Worm (Caenorhabditis elegans) whole organism, L1 larva: ENCODE measurements around the gene nhr-146.
A peak's percentile ranks its signal among the peaks of the same experiment; 100 is the strongest.

Source experiments
- C04F5.9 ChIP-seq: sonication (generic microtip); optimal IDR thresholded peaks from 2 replicates; lab custom pipeline; 2016; ENCODE audit warnings: missing genetic modification characterization, missing compliant biosample characterization
- Y116A8C.19 ChIP-seq: sonication (generic microtip); optimal IDR thresholded peaks from 2 replicates; lab custom pipeline; 2016; ENCODE audit warnings: missing compliant biosample characterization, missing genetic modification characterization, borderline replicate concordance
- blmp-1 ChIP-seq: fragments of 150-350 bp; optimal IDR thresholded peaks from 2 replicates; lab custom pipeline; 2014; ENCODE audit warnings: missing biosample characterization, missing genetic modification characterization
- ceh-8 ChIP-seq: fragments of 200-800 bp; sonication (Bioruptor generic); optimal IDR thresholded peaks from 2 replicates; lab custom pipeline; 2018; ENCODE audit warnings: mild to moderate bottlenecking, missing genetic modification characterization, moderate library complexity, missing compliant biosample characterization
- efl-1 ChIP-seq, 4 experiments: fragments of 150-350 bp; optimal IDR thresholded peaks in 3 of 4; peaks in 1 of 4; 1 replicate in 1 of 4; 2 replicates in 3 of 4; lab custom pipeline; 2014; ENCODE audit warnings: missing biosample characterization in 2 of 4, missing genetic modification characterization in 2 of 4, missing genetic modification reagents in 2 of 4
- efl-3 ChIP-seq: fragments of 200-800 bp; sonication (Bioruptor generic); optimal IDR thresholded peaks from 2 replicates; lab custom pipeline; 2018; ENCODE audit warnings: mild to moderate bottlenecking, missing genetic modification characterization, missing compliant biosample characterization
- elt-3 ChIP-seq, 6 experiments: fragments of 150-350 bp in 1 of 6; sonication (generic microtip); optimal IDR thresholded peaks; 2 replicates each; lab custom pipeline; 2017 to 2018; ENCODE audit warnings: missing biosample characterization in 6 of 6, missing genetic modification characterization in 6 of 6, inconsistent platforms in 1 of 6
- fkh-10 ChIP-seq: sonication (generic microtip); optimal IDR thresholded peaks from 2 replicates; lab custom pipeline; 2017; ENCODE audit warnings: missing biosample characterization, missing genetic modification reagents, missing genetic modification characterization
- fkh-4 ChIP-seq: sonication (generic microtip); optimal IDR thresholded peaks from 2 replicates; lab custom pipeline; 2016; ENCODE audit warnings: missing compliant biosample characterization, missing genetic modification characterization, borderline replicate concordance
- fkh-8 ChIP-seq: sonication (generic microtip); optimal IDR thresholded peaks from 2 replicates; lab custom pipeline; 2016; ENCODE audit warnings: mild to moderate bottlenecking, missing genetic modification characterization, missing compliant biosample characterization
- hpl-2 ChIP-seq: fragments of 150-350 bp; optimal IDR thresholded peaks from 2 replicates; lab custom pipeline; 2014; ENCODE audit warnings: missing biosample characterization, missing genetic modification reagents, missing genetic modification characterization
- irx-1 ChIP-seq: sonication (generic microtip); optimal IDR thresholded peaks from 2 replicates; lab custom pipeline; 2016; ENCODE audit warnings: missing genetic modification characterization, missing compliant biosample characterization
- lin-13 ChIP-seq: fragments of 150-350 bp; optimal IDR thresholded peaks from 2 replicates; lab custom pipeline; 2014; ENCODE audit warnings: missing biosample characterization, missing genetic modification reagents, missing genetic modification characterization
- lin-15B ChIP-seq: fragments of 150-350 bp; sonication (generic microtip); optimal IDR thresholded peaks from 3 replicates; lab custom pipeline; 2014; ENCODE audit warnings: missing biosample characterization, missing genetic modification characterization
- lir-3 ChIP-seq: sonication (generic microtip); optimal IDR thresholded peaks from 2 replicates; lab custom pipeline; 2016; ENCODE audit warnings: mild to moderate bottlenecking, missing genetic modification characterization, moderate library complexity, missing compliant biosample characterization; ENCODE audit not compliant: poor library complexity
- lsy-2 ChIP-seq, 2 experiments: fragments of 150-350 bp; optimal IDR thresholded peaks; 2 replicates each; lab custom pipeline; 2014; ENCODE audit warnings: missing biosample characterization in 2 of 2, missing genetic modification characterization in 2 of 2
- mab-9 ChIP-seq: fragments of 200-800 bp; sonication (Bioruptor generic); IDR thresholded peaks from 2 replicates; pipeline ENCODE4 v1.3.6; 2022; ENCODE audit warnings: missing genetic modification reagents, missing genetic modification characterization, missing compliant biosample characterization
- mef-2 ChIP-seq: fragments of 150-350 bp; optimal IDR thresholded peaks from 2 replicates; lab custom pipeline; 2014; ENCODE audit warnings: missing biosample characterization, missing genetic modification characterization
- mep-1 ChIP-seq: fragments of 150-350 bp; optimal IDR thresholded peaks from 2 replicates; lab custom pipeline; 2014; ENCODE audit warnings: missing biosample characterization, missing genetic modification characterization
- nhr-11 ChIP-seq: fragments of 150-350 bp; optimal IDR thresholded peaks from 2 replicates; lab custom pipeline; 2014; ENCODE audit warnings: missing biosample characterization, missing genetic modification characterization
- nhr-12 ChIP-seq: sonication (generic microtip); optimal IDR thresholded peaks from 2 replicates; lab custom pipeline; 2017; ENCODE audit warnings: missing biosample characterization, missing genetic modification characterization
- nhr-19 ChIP-seq: fragments of 200-800 bp; sonication (Bioruptor generic); conservative IDR thresholded peaks from 2 replicates; pipeline ENCODE4 v1.3.6; 2022; ENCODE audit warnings: missing genetic modification characterization, missing compliant biosample characterization
- nhr-20 ChIP-seq: sonication (generic microtip); optimal IDR thresholded peaks from 2 replicates; lab custom pipeline; 2016; ENCODE audit warnings: mild to moderate bottlenecking, missing genetic modification characterization, missing compliant biosample characterization
- nhr-77 ChIP-seq: fragments of 150-350 bp; optimal IDR thresholded peaks from 2 replicates; lab custom pipeline; 2014; ENCODE audit warnings: missing biosample characterization, missing genetic modification characterization
- pag-3 ChIP-seq: sonication (generic microtip); optimal IDR thresholded peaks from 2 replicates; lab custom pipeline; 2017; ENCODE audit warnings: missing genetic modification characterization, mild to moderate bottlenecking, missing compliant biosample characterization, antibody characterized with exemption, borderline replicate concordance; ENCODE audit not compliant: insufficient read depth
- pax-3 ChIP-seq: fragments of 200-800 bp; sonication (Bioruptor generic); optimal IDR thresholded peaks from 2 replicates; lab custom pipeline; 2018; ENCODE audit warnings: mild to moderate bottlenecking, missing genetic modification characterization, moderate library complexity, missing compliant biosample characterization
- pqm-1 ChIP-seq: sonication (generic microtip); optimal IDR thresholded peaks from 3 replicates; lab custom pipeline; 2017; ENCODE audit warnings: missing biosample characterization, missing genetic modification characterization
- skn-1 ChIP-seq: fragments of 150-350 bp; optimal IDR thresholded peaks from 2 replicates; lab custom pipeline; 2014; ENCODE audit warnings: missing biosample characterization, missing genetic modification characterization
- snu-23 ChIP-seq: sonication (generic microtip); optimal IDR thresholded peaks from 2 replicates; lab custom pipeline; 2016; ENCODE audit warnings: missing genetic modification characterization, missing compliant biosample characterization
- sptf-1 ChIP-seq: fragments of 150-350 bp; optimal IDR thresholded peaks from 2 replicates; lab custom pipeline; 2014; ENCODE audit warnings: missing biosample characterization, missing genetic modification characterization
- sup-37 ChIP-seq: fragments of 200-800 bp; sonication (Bioruptor generic); optimal IDR thresholded peaks from 2 replicates; lab custom pipeline; 2018; ENCODE audit warnings: mild to moderate bottlenecking, missing genetic modification characterization, missing compliant biosample characterization
- swsn-7 ChIP-seq: sonication (generic microtip); optimal IDR thresholded peaks from 2 replicates; lab custom pipeline; 2016; ENCODE audit warnings: missing genetic modification characterization, missing compliant biosample characterization
- tbx-2 ChIP-seq: sonication (generic microtip); optimal IDR thresholded peaks from 2 replicates; lab custom pipeline; 2016; ENCODE audit warnings: missing genetic modification characterization, missing compliant biosample characterization
- unc-86 ChIP-seq: sonication (generic microtip); optimal IDR thresholded peaks from 2 replicates; lab custom pipeline; 2016; ENCODE audit warnings: missing genetic modification characterization, missing compliant biosample characterization
- xbp-1 ChIP-seq: sonication (generic microtip); optimal IDR thresholded peaks from 2 replicates; lab custom pipeline; 2016; ENCODE audit warnings: missing genetic modification characterization, missing compliant biosample characterization
- zag-1 ChIP-seq: fragments of 150-350 bp; optimal IDR thresholded peaks from 2 replicates; lab custom pipeline; 2014; ENCODE audit warnings: missing biosample characterization, missing genetic modification characterization
- ztf-11 ChIP-seq, 2 experiments: sonication (generic microtip); optimal IDR thresholded peaks; 2 replicates each; lab custom pipeline; 2016 to 2017; ENCODE audit warnings: missing genetic modification characterization in 2 of 2, missing biosample characterization in 1 of 2, missing compliant biosample characterization in 1 of 2
- ztf-4 ChIP-seq: fragments of 150-350 bp; optimal IDR thresholded peaks from 2 replicates; lab custom pipeline; 2014; ENCODE audit warnings: missing biosample characterization, missing genetic modification characterization

nhr-146 gene

ce11 chrIV:1659045-1659741 is 32.6 kb downstream of the nhr-146 start, which contains the start of gene rps-28 (continued):
- peak; percentile 75 to 87 for TF ChIP-seq ztf-11 (tag; optimal IDR thresholded peaks at IDR 0.05; lab: Kevin White, UChicago)
- peak; percentile 90 for TF ChIP-seq lir-3 (tag; lab: Kevin White, UChicago)
- peak; percentile 98 for TF ChIP-seq nhr-77 (tag; lab: Kevin White, UChicago)
- TF ChIP-seq efl-1 (optimal IDR thresholded peaks at IDR 0.05; lab: Kevin White, UChicago) = peak; percentile 92 to 95
- peak; percentile 87 to 98 for TF ChIP-seq efl-1 (GFP tag; optimal IDR thresholded peaks at IDR 0.05 in 1 of 2; lab: Kevin White, UChicago)
- peak; percentile 96 for TF ChIP-seq fkh-10
- TF ChIP-seq mep-1 = peak; percentile 98
- TF ChIP-seq ztf-4 (tag; lab: Kevin White, UChicago) = peak; percentile 96
- TF ChIP-seq efl-3 (GFP tag; lab: Kevin White, UChicago) = no peak
- TF ChIP-seq fkh-8 (tag; lab: Kevin White, UChicago) = peak; percentile 99
- peak; percentile 75 for TF ChIP-seq fkh-4 (tag; lab: Kevin White, UChicago)
- TF ChIP-seq lin-15B (tag; lab: Kevin White, UChicago) = peak; percentile 95
- peak; percentile 44 for TF ChIP-seq mef-2 (tag; lab: Kevin White, UChicago)
- TF ChIP-seq lsy-2 (tag; optimal IDR thresholded peaks at IDR 0.05; lab: Kevin White, UChicago) = peak; percentile 96 to 97
- TF ChIP-seq blmp-1 (tag; lab: Kevin White, UChicago) = peak; percentile 84
- peak; percentile 88 for TF ChIP-seq irx-1 (tag; lab: Kevin White, UChicago)
- peak; percentile 70 to 99 (median 94) for TF ChIP-seq elt-3 (tag; optimal IDR thresholded peaks at IDR 0.05; lab: Kevin White, UChicago)
- peak; percentile 96 for TF ChIP-seq pax-3 (tag; lab: Kevin White, UChicago)
- peak; percentile 97 for TF ChIP-seq xbp-1 (tag; lab: Kevin White, UChicago)
- no peak for TF ChIP-seq Y116A8C.19
- peak; percentile 94 for TF ChIP-seq hpl-2 (GFP tag; lab: Kevin White, UChicago)
- no peak for TF ChIP-seq sptf-1 (tag; lab: Kevin White, UChicago)
- no peak for TF ChIP-seq pag-3 (tag; lab: Kevin White, UChicago)
- peak; percentile 39 for TF ChIP-seq pqm-1 (tag; lab: Kevin White, UChicago)
- TF ChIP-seq nhr-19 = peak; percentile 96
- TF ChIP-seq skn-1 (tag; lab: Kevin White, UChicago) = peak; percentile 98
- TF ChIP-seq zag-1 (tag; lab: Kevin White, UChicago) = peak; percentile 79
- TF ChIP-seq mab-9 (GFP tag; lab: Robert Waterston, UW) = peak; percentile 83
- peak; percentile 98 for TF ChIP-seq nhr-20 (tag; lab: Kevin White, UChicago)
- peak; percentile 99 for TF ChIP-seq snu-23 (GFP tag; lab: Kevin White, UChicago)
- TF ChIP-seq swsn-7 (tag; lab: Kevin White, UChicago) = peak; percentile 98
- TF ChIP-seq nhr-12 (tag; lab: Kevin White, UChicago) = no peak
- peak; percentile 96 for TF ChIP-seq tbx-2
- TF ChIP-seq lin-13 = peak; percentile 99

- TF ChIP-seq pax-3 (tag; lab: Kevin White, UChicago) = no peak
- TF ChIP-seq lin-15B (tag; lab: Kevin White, UChicago) = no peak
- no peak for TF ChIP-seq ceh-8 (GFP tag; lab: Kevin White, UChicago)
- TF ChIP-seq sup-37 (GFP tag; lab: Kevin White, UChicago) = no peak
- no peak for TF ChIP-seq nhr-11 (tag; lab: Kevin White, UChicago)
- TF ChIP-seq mep-1 = no peak
- no peak for TF ChIP-seq efl-1 (optimal IDR thresholded peaks at IDR 0.05; lab: Kevin White, UChicago)
- TF ChIP-seq efl-1 (GFP tag; optimal IDR thresholded peaks at IDR 0.05 in 1 of 2; lab: Kevin White, UChicago) = no peak
- TF ChIP-seq unc-86 (tag; lab: Kevin White, UChicago) = no peak
- no peak for TF ChIP-seq hpl-2 (GFP tag; lab: Kevin White, UChicago)
- no peak for TF ChIP-seq C04F5.9 (tag; lab: Kevin White, UChicago)
These were observed 33.4 kb downstream of the nhr-146 start, which contains the start of gene Y41D4B.4 for ce11 chrIV:1659978-1660377. TSS of gene Y41D4B.4 (plus strand) at chrIV:1660110.
